Fruit fly (Drosophila melanogaster): ENCODE measurements around the gene CG11679.
A peak's percentile ranks its signal among the peaks of the same experiment; 100 is the strongest.

CG11679 gene

DNA sequence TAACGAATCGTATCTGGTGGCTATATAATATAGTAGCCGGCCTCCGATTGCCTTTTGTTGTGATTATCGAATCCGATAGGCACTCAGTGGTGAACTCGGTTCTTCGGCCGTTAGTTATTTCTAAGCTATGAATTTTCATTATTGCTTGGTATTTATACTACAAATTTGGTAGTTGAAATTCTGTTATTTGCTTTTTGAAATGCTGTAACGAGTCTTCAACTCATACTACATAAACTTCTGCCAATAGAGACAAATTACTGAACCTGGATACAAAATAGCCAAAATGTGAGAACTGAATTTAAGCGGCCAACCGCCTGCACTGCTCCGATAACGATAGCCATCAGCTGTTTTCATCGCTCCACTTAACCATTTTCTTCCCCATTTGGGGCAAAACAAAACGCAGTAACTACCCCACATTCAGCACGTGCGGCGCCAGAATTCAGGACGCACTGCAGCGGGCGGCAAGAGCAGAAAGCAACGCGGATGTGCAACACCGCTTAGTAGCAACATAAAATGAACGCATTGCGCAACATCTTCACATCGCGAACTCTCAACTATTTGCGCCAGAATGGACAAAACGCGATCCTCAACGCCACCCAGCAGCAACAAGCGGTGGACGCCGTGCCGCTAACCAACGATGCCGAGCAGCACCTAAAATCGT is at the start of gene CG11679, which contains the start of gene CG8206:
Gene CG11679 (minus strand): TSS at position 65 of the 661 bp plus-strand sequence.
Gene CG8206 (plus strand): TSS at position 341 of the 661 bp plus-strand sequence.
- TF ChIP-seq dsf (GFP tag; optimal IDR thresholded peaks at IDR 0.05; ENCODE audit: borderline replicate concordance), result no peak
- TF ChIP-seq sv (GFP tag; optimal IDR thresholded peaks at IDR 0.05), result no peak
- TF ChIP-seq jim (GFP tag; optimal IDR thresholded peaks at IDR 0.05), result no peak
- TF ChIP-seq fru (GFP tag; optimal IDR thresholded peaks at IDR 0.05), result peak; percentile 62
- TF ChIP-seq GATAd (GFP tag; optimal IDR thresholded peaks at IDR 0.05), result no peak
- TF ChIP-seq foxo (GFP tag; optimal IDR thresholded peaks at IDR 0.05), result peak in 1 of 2 experiments; percentile 72
- TF ChIP-seq Dfd (GFP tag; optimal IDR thresholded peaks at IDR 0.05), result no peak
- no peak for TF ChIP-seq dmrt93B (GFP tag; optimal IDR thresholded peaks at IDR 0.05)
- peak; percentile 78 for TF ChIP-seq HLH106 (tag; optimal IDR thresholded peaks at IDR 0.05)
- TF ChIP-seq Dif (GFP tag; optimal IDR thresholded peaks at IDR 0.05; ENCODE audit: partially characterized antibody), result no peak
- TF ChIP-seq OdsH (GFP tag; optimal IDR thresholded peaks at IDR 0.05), result peak; percentile 31
- peak; percentile 61 for TF ChIP-seq rgr (GFP tag; optimal IDR thresholded peaks at IDR 0.05)
- TF ChIP-seq Hnf4 (GFP tag; optimal IDR thresholded peaks at IDR 0.05), result no peak
- peak; percentile 63 for TF ChIP-seq h (GFP tag; optimal IDR thresholded peaks at IDR 0.05)
- peak; percentile 43 for TF ChIP-seq psq (GFP tag; optimal IDR thresholded peaks at IDR 0.05)
- no peak for TF ChIP-seq sage (GFP tag; optimal IDR thresholded peaks at IDR 0.05)
- TF ChIP-seq Abd-B (GFP tag; optimal IDR thresholded peaks at IDR 0.05), result no peak
- TF ChIP-seq N (GFP tag; optimal IDR thresholded peaks at IDR 0.05), result no peak
- no peak for TF ChIP-seq Mio (GFP tag; optimal IDR thresholded peaks at IDR 0.05)
- no peak for TF ChIP-seq usp (GFP tag; optimal IDR thresholded peaks at IDR 0.05)
- no peak for TF ChIP-seq CG32264 (GFP tag; optimal IDR thresholded peaks at IDR 0.05)
- TF ChIP-seq Hr78 (GFP tag; optimal IDR thresholded peaks at IDR 0.05), result no peak
- no peak for TF ChIP-seq brk (GFP tag; optimal IDR thresholded peaks at IDR 0.05)
- no peak for TF ChIP-seq Rel (GFP tag; optimal IDR thresholded peaks at IDR 0.05)
- peak; percentile 61 for TF ChIP-seq Rel (tag; optimal IDR thresholded peaks at IDR 0.05)
- peak; percentile 86 for TF ChIP-seq woc (GFP tag; optimal IDR thresholded peaks at IDR 0.05)
- TF ChIP-seq br (GFP tag; optimal IDR thresholded peaks at IDR 0.05), result peak; percentile 37
- TF ChIP-seq Myc (optimal IDR thresholded peaks at IDR 0.05), result peak; percentile 97
- no peak for TF ChIP-seq Hr83 (GFP tag; optimal IDR thresholded peaks at IDR 0.05; ENCODE audit: poor library complexity, severe bottlenecking)
- TF ChIP-seq Jra (GFP tag; optimal IDR thresholded peaks at IDR 0.05), result no peak
- TF ChIP-seq pan (optimal IDR thresholded peaks at IDR 0.05), result no peak
- no peak for TF ChIP-seq dl (GFP tag; optimal IDR thresholded peaks at IDR 0.05; ENCODE audit: insufficient read depth in 1 of 2, partially characterized antibody in 2 of 2)
- no peak for TF ChIP-seq tai (GFP tag; optimal IDR thresholded peaks at IDR 0.05)
- no peak for TF ChIP-seq CrebA (GFP tag; optimal IDR thresholded peaks at IDR 0.05; ENCODE audit: borderline replicate concordance)
- peak; percentile 55 for TF ChIP-seq Sp1 (GFP tag; optimal IDR thresholded peaks at IDR 0.05)
- TF ChIP-seq CG9705 (GFP tag; optimal IDR thresholded peaks at IDR 0.05), result peak; percentile 61
- no peak for TF ChIP-seq Vsx2 (GFP tag; optimal IDR thresholded peaks at IDR 0.05; ENCODE audit: partially characterized antibody)
- no peak for TF ChIP-seq lola (GFP tag; optimal IDR thresholded peaks at IDR 0.05)
- peak; percentile 36 for TF ChIP-seq ey (GFP tag; optimal IDR thresholded peaks at IDR 0.05)

DNA sequence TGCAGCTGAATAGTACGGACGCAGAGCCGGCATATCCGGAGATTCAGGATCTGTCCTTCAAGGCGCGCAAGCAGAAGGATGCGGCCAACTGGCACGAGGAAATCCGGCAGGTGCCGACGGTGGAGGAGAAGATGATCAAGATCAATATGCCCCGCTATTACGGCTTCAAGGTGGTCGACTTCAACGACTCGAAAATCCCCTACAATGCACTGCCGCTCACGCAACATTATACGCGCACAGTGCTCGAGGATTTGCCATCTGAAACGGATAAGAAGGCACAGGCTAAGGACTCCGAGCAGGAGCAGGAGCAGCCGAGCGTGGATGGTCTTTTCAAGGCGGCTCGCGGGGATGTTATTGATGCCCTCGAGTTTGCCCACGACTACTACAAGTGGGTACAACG is 47.5 kb upstream of the CG11679 start:
- no peak for TF ChIP-seq woc (GFP tag; optimal IDR thresholded peaks at IDR 0.05)
- no peak for TF ChIP-seq foxo (GFP tag; optimal IDR thresholded peaks at IDR 0.05)
- no peak for TF ChIP-seq dl (GFP tag; optimal IDR thresholded peaks at IDR 0.05; ENCODE audit: insufficient read depth in 1 of 2, partially characterized antibody in 2 of 2)
- TF ChIP-seq Hr78 (GFP tag; optimal IDR thresholded peaks at IDR 0.05), result no peak
- TF ChIP-seq fru (GFP tag; optimal IDR thresholded peaks at IDR 0.05), result no peak
- no peak for TF ChIP-seq psq (GFP tag; optimal IDR thresholded peaks at IDR 0.05)
- TF ChIP-seq Sp1 (GFP tag; optimal IDR thresholded peaks at IDR 0.05), result no peak
- TF ChIP-seq Hnf4 (GFP tag; optimal IDR thresholded peaks at IDR 0.05), result no peak
- TF ChIP-seq N (GFP tag; optimal IDR thresholded peaks at IDR 0.05), result no peak
- no peak for TF ChIP-seq dsf (GFP tag; optimal IDR thresholded peaks at IDR 0.05; ENCODE audit: borderline replicate concordance)
- no peak for TF ChIP-seq Rel (GFP tag; optimal IDR thresholded peaks at IDR 0.05)
- TF ChIP-seq Rel (tag; optimal IDR thresholded peaks at IDR 0.05), result no peak
- TF ChIP-seq CrebA (GFP tag; optimal IDR thresholded peaks at IDR 0.05; ENCODE audit: borderline replicate concordance), result no peak
